Fruit fly (Drosophila melanogaster): Measurements from ENCODE around the gene beat-Ic.

beat-Ic gene

DNA sequence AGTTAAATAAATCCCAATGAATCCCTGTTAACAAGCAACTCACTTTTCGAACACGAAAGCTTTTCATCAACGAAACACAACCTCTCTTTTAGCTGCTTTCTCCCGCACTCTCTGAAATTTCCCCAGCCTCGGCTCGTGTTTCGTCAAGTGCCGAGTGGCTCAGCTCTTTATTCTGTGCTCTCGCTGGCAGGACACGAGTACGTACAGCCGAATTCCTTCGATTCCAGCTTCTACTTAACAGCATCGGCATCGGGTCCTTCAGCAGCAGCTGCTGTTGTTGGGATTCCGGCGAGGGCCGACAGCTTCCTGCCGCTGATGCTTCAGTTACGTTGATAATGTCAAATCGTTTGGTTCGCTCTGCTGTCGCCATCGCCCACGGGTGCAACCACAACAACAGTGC, at the start of gene beat-Ic:
TSS of gene beat-Ic (plus strand) at position 93 of the 400 bp plus-strand sequence.
- TF ChIP-seq Myc (optimal IDR thresholded peaks at IDR 0.05) = no peak
- no peak for TF ChIP-seq Sin3A (optimal IDR thresholded peaks at IDR 0.05)
- TF ChIP-seq h (optimal IDR thresholded peaks at IDR 0.05) = no peak
- TF ChIP-seq insv (optimal IDR thresholded peaks at IDR 0.05) = no peak
- no peak for TF ChIP-seq ttk (optimal IDR thresholded peaks at IDR 0.05)
- TF ChIP-seq psq (optimal IDR thresholded peaks at IDR 0.05) = no peak

DNA sequence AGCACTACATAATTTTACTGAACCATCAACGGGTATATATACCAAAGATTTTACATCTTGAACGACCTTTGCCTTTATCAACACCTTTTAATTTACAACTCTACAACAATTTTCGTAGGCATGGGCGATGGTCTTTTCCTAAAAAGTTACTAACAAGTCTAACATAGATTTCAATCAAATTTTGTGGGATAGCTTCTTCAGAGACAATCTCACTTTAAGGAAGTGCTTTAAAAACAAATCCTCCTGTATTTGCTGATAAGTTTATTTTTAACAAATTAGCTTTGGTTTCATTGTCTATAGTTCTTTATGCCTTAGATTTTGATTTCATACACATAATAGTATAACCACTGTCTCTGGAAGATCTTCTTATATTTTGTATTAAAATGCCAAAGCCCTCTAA, 42.5 kb upstream of the beat-Ic start, which contains the start of gene CG18063:
TSS of gene CG18063 (plus strand) at position 301 of the 400 bp plus-strand sequence.
- no peak for TF ChIP-seq insv (optimal IDR thresholded peaks at IDR 0.05)
- no peak for TF ChIP-seq ttk (optimal IDR thresholded peaks at IDR 0.05)
- no peak for TF ChIP-seq h (optimal IDR thresholded peaks at IDR 0.05)
- TF ChIP-seq psq (optimal IDR thresholded peaks at IDR 0.05) = no peak
- no peak for TF ChIP-seq Sin3A (optimal IDR thresholded peaks at IDR 0.05)
- TF ChIP-seq Myc (optimal IDR thresholded peaks at IDR 0.05) = no peak

DNA sequence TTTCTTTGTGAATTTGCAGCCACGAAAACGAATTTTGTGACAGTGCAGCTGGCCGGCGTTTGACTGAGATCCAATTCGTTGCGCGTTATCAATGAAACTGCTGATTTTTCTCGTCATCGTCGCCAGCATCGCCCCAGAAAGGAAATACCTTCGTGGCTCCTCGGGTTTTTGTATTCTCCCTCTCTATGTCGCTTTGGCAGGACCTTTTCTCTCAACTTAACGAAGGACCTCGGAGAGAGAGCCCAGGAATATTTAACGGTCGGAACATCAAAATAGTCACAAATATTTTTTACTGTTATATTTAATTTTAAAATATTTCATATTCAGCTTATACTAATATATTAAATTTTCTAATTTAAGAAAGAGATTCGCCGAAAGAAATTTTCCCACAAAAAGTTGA, 37.8 kb upstream of the beat-Ic start, which contains the start of gene beat-Ib:
TSS of gene beat-Ib (minus strand) at position 101 of the 400 bp plus-strand sequence.
- TF ChIP-seq h (optimal IDR thresholded peaks at IDR 0.05) (no peak), Myc (optimal IDR thresholded peaks at IDR 0.05) (no peak), psq (optimal IDR thresholded peaks at IDR 0.05) (no peak), Sin3A (optimal IDR thresholded peaks at IDR 0.05) (no peak), insv (optimal IDR thresholded peaks at IDR 0.05) (no peak), ttk (optimal IDR thresholded peaks at IDR 0.05) (no peak)

DNA sequence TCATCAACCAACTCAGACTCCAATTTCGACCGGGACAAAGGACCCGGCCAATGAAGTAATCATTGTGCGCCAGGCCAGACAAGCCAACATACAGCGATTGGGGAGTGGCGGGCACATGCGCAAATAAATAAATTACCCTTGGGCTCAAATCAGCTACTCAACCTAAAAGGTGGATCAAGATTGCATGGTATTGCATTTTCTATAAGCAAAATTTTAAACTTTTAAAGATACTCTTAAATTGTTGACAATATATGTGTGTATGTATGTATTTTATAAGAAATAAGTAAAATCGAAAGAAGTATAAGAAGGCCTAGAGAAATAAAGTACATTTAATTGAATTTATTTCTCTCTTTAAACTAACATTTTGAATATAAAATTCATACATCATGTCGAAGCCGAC, 20.9 kb upstream of the beat-Ic start, which contains the start of gene CG10839:
TSS of gene CG10839 (plus strand) at position 301 of the 400 bp plus-strand sequence.
- no peak for TF ChIP-seq Myc (optimal IDR thresholded peaks at IDR 0.05)
- no peak for TF ChIP-seq ttk (optimal IDR thresholded peaks at IDR 0.05)
- no peak for TF ChIP-seq Sin3A (optimal IDR thresholded peaks at IDR 0.05)
- TF ChIP-seq psq (optimal IDR thresholded peaks at IDR 0.05) = no peak
- no peak for TF ChIP-seq insv (optimal IDR thresholded peaks at IDR 0.05)
- TF ChIP-seq h (optimal IDR thresholded peaks at IDR 0.05) = no peak

DNA sequence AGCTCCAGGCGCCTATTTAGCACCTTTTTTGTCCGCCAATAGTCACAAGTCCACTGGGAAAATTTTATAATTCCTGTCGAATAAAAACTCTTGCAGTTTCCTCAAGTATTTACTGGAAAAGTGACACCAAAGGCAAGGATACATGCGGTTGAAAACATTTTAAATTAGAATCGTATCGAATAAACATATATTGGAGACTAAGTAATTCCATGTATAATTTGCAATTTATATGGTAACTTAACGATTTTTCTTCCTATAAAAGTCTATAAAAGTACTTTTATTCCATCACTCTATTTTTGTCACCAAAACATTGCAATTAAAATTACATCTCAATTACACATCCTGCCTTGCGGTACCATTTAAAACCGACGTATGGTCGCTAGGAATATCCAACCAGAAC, 3.5 kb downstream of the beat-Ic start, which contains the start of gene CG34167:
TSS of gene CG34167 (minus strand) at position 101 of the 400 bp plus-strand sequence.
- TF ChIP-seq psq (optimal IDR thresholded peaks at IDR 0.05) = no peak
- no peak for TF ChIP-seq Myc (optimal IDR thresholded peaks at IDR 0.05)
- no peak for TF ChIP-seq h (optimal IDR thresholded peaks at IDR 0.05)
- TF ChIP-seq ttk (optimal IDR thresholded peaks at IDR 0.05) = no peak
- TF ChIP-seq Sin3A (optimal IDR thresholded peaks at IDR 0.05) = no peak
- no peak for TF ChIP-seq insv (optimal IDR thresholded peaks at IDR 0.05)

DNA sequence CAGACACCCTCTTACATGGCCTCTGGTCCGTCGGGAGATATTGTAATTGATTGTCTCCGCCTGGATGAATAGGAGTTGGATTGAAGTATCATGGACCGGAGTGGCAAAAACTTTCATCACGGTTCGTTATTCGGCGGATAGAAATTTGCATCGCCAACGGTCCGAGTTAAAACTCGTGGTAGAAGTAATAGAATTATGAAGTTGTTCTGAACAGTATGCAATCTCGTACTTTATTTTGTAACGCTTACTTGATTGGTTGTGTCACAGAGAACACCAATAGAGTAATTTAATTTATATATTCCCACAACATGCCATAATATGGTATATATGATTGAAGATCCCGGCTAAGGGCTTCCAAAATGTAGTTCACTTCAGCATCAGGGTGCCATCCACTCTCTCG, 3.9 kb downstream of the beat-Ic start, which contains the start of the genes CG13245 and CG43816:
TSS of gene CG13245 (plus strand) at position 301 of the 400 bp plus-strand sequence.
TSS of gene CG43816 (plus strand) at position 301 of the 400 bp plus-strand sequence.
- TF ChIP-seq Myc (optimal IDR thresholded peaks at IDR 0.05) = no peak
- TF ChIP-seq h (optimal IDR thresholded peaks at IDR 0.05) = no peak
- no peak for TF ChIP-seq ttk (optimal IDR thresholded peaks at IDR 0.05)
- no peak for TF ChIP-seq psq (optimal IDR thresholded peaks at IDR 0.05)
- no peak for TF ChIP-seq insv (optimal IDR thresholded peaks at IDR 0.05)
- no peak for TF ChIP-seq Sin3A (optimal IDR thresholded peaks at IDR 0.05)

DNA sequence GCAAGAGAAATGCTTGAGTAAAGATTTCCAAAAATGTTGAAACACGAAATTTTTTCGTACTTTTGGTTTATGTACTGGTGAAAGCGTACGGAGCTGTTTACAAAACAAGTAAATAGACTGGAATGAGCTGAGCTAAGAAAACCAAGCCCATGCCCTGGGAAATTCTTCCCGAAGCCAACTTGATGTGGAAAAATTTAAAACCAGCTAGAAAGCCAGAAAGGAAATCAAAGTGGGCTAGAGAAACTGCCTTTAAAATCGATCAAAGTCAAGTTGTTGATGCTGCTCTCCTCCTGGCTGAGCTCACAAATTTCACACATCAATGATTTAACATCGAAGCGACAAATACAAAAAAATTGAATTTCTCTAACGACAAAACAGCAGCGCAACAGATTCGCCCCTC, 6.1 kb downstream of the beat-Ic start, which contains the start of gene CG31820:
TSS of gene CG31820 (minus strand) at position 101 of the 400 bp plus-strand sequence.
- TF ChIP-seq ttk (optimal IDR thresholded peaks at IDR 0.05) (no peak), insv (optimal IDR thresholded peaks at IDR 0.05) (no peak), psq (optimal IDR thresholded peaks at IDR 0.05) (no peak), h (optimal IDR thresholded peaks at IDR 0.05) (no peak), Myc (optimal IDR thresholded peaks at IDR 0.05) (no peak), Sin3A (optimal IDR thresholded peaks at IDR 0.05) (no peak)

DNA sequence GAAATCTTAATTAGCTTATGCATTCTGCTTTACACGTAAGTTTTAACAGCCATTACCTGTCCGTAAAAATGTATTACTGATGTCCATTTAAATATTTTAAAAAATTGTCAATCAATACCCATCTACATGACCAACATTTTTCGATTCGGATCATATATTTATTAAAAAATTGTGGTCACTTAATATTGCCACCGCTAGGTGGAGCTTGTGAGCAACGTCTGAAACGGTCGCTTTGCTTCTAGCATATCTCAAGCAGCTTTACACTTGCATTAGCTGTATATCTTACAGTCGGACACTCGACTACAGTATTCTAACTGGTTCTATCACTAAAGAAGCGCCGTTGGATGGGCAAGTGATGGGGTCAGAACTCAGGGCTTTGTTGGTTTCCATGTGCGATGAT, 26.6 kb downstream of the beat-Ic start:
- TF ChIP-seq Myc (optimal IDR thresholded peaks at IDR 0.05) = no peak
- no peak for TF ChIP-seq h (optimal IDR thresholded peaks at IDR 0.05)
- no peak for TF ChIP-seq Sin3A (optimal IDR thresholded peaks at IDR 0.05)
- no peak for TF ChIP-seq insv (optimal IDR thresholded peaks at IDR 0.05)
- TF ChIP-seq psq (optimal IDR thresholded peaks at IDR 0.05) = no peak
- no peak for TF ChIP-seq ttk (optimal IDR thresholded peaks at IDR 0.05)

DNA sequence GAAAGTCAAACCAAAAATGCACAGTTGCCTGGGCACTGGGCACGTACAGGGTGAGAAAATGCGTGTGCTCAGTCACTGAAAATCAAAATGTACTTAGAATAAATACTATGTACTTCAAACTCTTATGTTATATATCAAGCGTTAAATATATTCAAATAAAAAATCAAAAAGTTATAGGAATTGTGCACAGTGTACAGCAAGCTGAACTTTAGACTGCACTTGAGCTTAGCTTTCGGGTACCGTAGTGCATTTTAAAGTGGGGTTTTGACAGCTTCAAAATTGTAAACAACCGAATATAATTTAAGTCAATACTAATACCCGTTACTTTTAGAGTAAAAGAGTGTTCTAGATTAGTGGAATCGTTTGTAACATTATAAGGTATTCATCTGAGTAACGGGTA, 40.2 kb downstream of the beat-Ic start:
- TF ChIP-seq Sin3A (optimal IDR thresholded peaks at IDR 0.05) (no peak), h (optimal IDR thresholded peaks at IDR 0.05) (no peak), ttk (optimal IDR thresholded peaks at IDR 0.05) (no peak), Myc (optimal IDR thresholded peaks at IDR 0.05) (no peak), insv (optimal IDR thresholded peaks at IDR 0.05) (no peak), psq (optimal IDR thresholded peaks at IDR 0.05) (no peak)

DNA sequence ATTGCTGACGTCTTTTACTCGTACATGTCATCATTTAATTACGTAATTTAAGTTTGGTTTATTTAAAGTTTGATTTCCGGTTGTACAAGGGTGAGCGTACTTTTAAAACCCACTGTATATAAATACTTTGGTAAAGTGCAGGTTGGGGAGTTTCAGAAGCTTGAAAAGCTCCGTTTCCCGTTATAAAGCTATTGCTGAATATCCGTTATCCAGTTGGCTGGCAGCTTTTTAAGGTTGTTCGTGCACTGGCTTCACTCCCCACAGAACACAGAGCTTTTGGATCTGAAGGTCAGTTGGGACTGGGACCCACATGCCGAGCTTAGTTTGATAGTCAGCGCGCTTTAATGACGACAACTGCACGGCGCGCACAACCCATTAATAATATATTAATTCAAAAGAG, 41.6 kb downstream of the beat-Ic start, which contains the start of the genes BicC and CG45084:
TSS of gene BicC (plus strand) at position 321 of the 400 bp plus-strand sequence.
TSS of gene CG45084 (plus strand) at position 321 of the 400 bp plus-strand sequence.
- TF ChIP-seq h (optimal IDR thresholded peaks at IDR 0.05) = no peak

DNA sequence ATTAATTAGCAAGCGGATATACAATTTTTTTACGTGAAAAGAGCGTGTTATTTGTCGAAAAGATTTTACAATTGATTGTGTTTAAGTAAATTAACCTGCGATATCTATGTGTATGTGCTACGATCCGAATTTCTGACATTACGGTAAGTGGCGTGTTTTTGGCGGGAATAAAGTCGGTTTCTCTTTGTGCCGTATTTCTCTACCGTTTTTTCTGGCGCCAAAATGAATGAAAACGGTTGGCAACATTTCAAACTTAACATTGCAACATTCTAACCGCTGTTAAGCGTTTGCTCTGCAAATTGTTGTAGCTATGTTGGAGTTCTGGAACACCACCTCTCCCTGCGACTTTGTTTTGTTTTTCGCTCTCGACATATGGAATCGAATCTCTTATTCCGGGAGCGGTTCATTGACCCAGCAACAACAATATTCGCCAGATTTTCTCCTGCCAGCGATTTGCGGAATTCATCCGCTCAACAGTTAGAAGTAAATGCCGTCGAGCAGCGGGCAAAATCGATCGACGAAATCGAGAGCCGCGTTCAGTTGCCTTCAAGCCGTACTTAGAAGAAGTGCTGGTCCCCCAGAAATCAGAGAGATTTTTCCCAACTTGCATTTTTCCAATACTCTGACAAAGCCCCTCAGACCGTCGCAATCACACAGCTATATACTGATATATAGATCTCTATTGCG, 42.4 kb downstream of the beat-Ic start:
- TF ChIP-seq ttk (optimal IDR thresholded peaks at IDR 0.05) (no peak), Sin3A (optimal IDR thresholded peaks at IDR 0.05) (no peak)

DNA sequence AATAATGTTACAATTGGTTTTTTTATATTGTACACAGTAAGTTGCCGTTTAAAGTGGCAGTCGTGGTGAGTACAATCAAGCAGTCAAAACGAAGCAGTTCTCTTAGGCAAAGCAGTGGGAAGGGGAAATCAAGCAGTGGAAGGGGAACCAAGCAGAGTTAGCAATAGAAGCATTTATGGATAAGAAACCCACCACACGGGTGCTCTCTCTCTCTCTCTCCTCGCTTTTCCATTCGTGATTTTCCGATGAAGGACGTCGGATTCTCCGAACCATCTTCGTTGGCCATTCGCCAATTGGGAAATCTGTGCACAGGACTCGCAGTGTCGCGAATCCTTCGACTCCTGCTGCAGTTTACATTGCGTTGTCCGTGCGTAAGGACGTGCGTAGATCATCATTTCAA, 49.6 kb downstream of the beat-Ic start, which contains the start of gene beat-Ia:
TSS of gene beat-Ia (plus strand) at position 319 of the 400 bp plus-strand sequence.
- no peak for TF ChIP-seq Sin3A (optimal IDR thresholded peaks at IDR 0.05)
- no peak for TF ChIP-seq insv (optimal IDR thresholded peaks at IDR 0.05)
- TF ChIP-seq psq (optimal IDR thresholded peaks at IDR 0.05) = no peak
- no peak for TF ChIP-seq ttk (optimal IDR thresholded peaks at IDR 0.05)
- no peak for TF ChIP-seq Myc (optimal IDR thresholded peaks at IDR 0.05)
- no peak for TF ChIP-seq h (optimal IDR thresholded peaks at IDR 0.05)
